Fruit fly (Drosophila melanogaster): ENCODE data around the gene Axn.
A peak's percentile ranks its signal among the peaks of the same experiment; 100 is the strongest.

Gene Axn

dm6 chr3R:30039494-30039893, 16.9 kb downstream of the Axn start, which contains the start of the genes janA, Sry-alpha and Sry-beta (continued):
- peak; percentile 78 for TF ChIP-seq CG3995 (GFP tag; optimal IDR thresholded peaks at IDR 0.05)
- peak; percentile 96 for TF ChIP-seq Sry-δ (GFP tag; optimal IDR thresholded peaks at IDR 0.05)
- peak; percentile 99 for TF ChIP-seq CG14860 (GFP tag; IDR thresholded peaks at IDR 0.05; ENCODE audit: partially characterized antibody)
- TF ChIP-seq CG17328 (GFP tag; IDR thresholded peaks at IDR 0.05) = no peak
- TF ChIP-seq btn (GFP tag; optimal IDR thresholded peaks at IDR 0.05) = no peak
- TF ChIP-seq Dref (GFP tag; IDR thresholded peaks at IDR 0.05) = peak; percentile 92
- TF ChIP-seq maf-S (GFP tag; optimal IDR thresholded peaks at IDR 0.05) = no peak
- peak; percentile 69 for TF ChIP-seq CG32767 (GFP tag; IDR thresholded peaks at IDR 0.05)
- TF ChIP-seq CG1832 (GFP tag; optimal IDR thresholded peaks at IDR 0.05) = no peak
- TF ChIP-seq inv (GFP tag; IDR thresholded peaks at IDR 0.05; ENCODE audit: partially characterized antibody) = peak; percentile 99
- TF ChIP-seq salm (tag; optimal IDR thresholded peaks at IDR 0.05) = no peak
- peak; percentile 37; the same call in 1 of the 2 replicates for TF ChIP-seq sob (GFP tag; IDR thresholded peaks at IDR 0.05)
- TF ChIP-seq Hmx (GFP tag; optimal IDR thresholded peaks at IDR 0.05) = no peak
- TF ChIP-seq trh (GFP tag; optimal IDR thresholded peaks at IDR 0.05) = no peak
- no peak for TF ChIP-seq luna (GFP tag; optimal IDR thresholded peaks at IDR 0.05)
- no peak for TF ChIP-seq CG6175 (GFP tag; IDR thresholded peaks at IDR 0.05)
- no peak for TF ChIP-seq CG6689 (GFP tag; IDR thresholded peaks at IDR 0.05)
- no peak for TF ChIP-seq D19A (tag; optimal IDR thresholded peaks at IDR 0.05)
- TF ChIP-seq CG17385 (GFP tag; optimal IDR thresholded peaks at IDR 0.05) = no peak
- peak; percentile 71 for TF ChIP-seq MESR4 (GFP tag; optimal IDR thresholded peaks at IDR 0.05)
- peak; percentile 100 for TF ChIP-seq vnd (GFP tag; IDR thresholded peaks at IDR 0.05; ENCODE audit: partially characterized antibody)
- no peak for TF ChIP-seq Trl (optimal IDR thresholded peaks at IDR 0.05)
- no peak for TF ChIP-seq Trl (GFP tag; optimal IDR thresholded peaks at IDR 0.05)
- no peak for TF ChIP-seq CG15269 (tag; optimal IDR thresholded peaks at IDR 0.05)
- TF ChIP-seq trem (tag; optimal IDR thresholded peaks at IDR 0.05) = peak; percentile 75
- peak; percentile 52 for TF ChIP-seq CG3847 (GFP tag; IDR thresholded peaks at IDR 0.05)
- no peak for TF ChIP-seq bsh (GFP tag; optimal IDR thresholded peaks at IDR 0.05)
- TF ChIP-seq E2f2 (GFP tag; IDR thresholded peaks at IDR 0.05) = peak; percentile 71
- TF ChIP-seq CG10431 (GFP tag; optimal IDR thresholded peaks at IDR 0.05) = no peak
- peak; percentile 49 for TF ChIP-seq phol (tag; optimal IDR thresholded peaks at IDR 0.05)
- TF ChIP-seq CrebB (tag; optimal IDR thresholded peaks at IDR 0.05) = no peak
- TF ChIP-seq kni (GFP tag; optimal IDR thresholded peaks at IDR 0.05) = no peak
- TF ChIP-seq CG14965 (GFP tag; optimal IDR thresholded peaks at IDR 0.05; ENCODE audit: borderline replicate concordance) = no peak
- no peak for TF ChIP-seq Abd-B (GFP tag; optimal IDR thresholded peaks at IDR 0.05)
- TF ChIP-seq sim (GFP tag; IDR thresholded peaks at IDR 0.05) = no peak
- peak; percentile 77 for TF ChIP-seq pzg (GFP tag; optimal IDR thresholded peaks at IDR 0.05)
- no peak for TF ChIP-seq ERR (GFP tag; optimal IDR thresholded peaks at IDR 0.05)
- TF ChIP-seq Myb (GFP tag; optimal IDR thresholded peaks at IDR 0.05) = peak; percentile 29
- peak; percentile 62 for TF ChIP-seq CG10267 (tag; optimal IDR thresholded peaks at IDR 0.05)
- TF ChIP-seq CG10209 (GFP tag; optimal IDR thresholded peaks at IDR 0.05) = no peak
- no peak for TF ChIP-seq CG16863 (GFP tag; optimal IDR thresholded peaks at IDR 0.05)
- TF ChIP-seq Xrp1 (GFP tag; IDR thresholded peaks at IDR 0.05) = no peak
- TF ChIP-seq CG32532 (GFP tag; IDR thresholded peaks at IDR 0.05) = no peak; the same call in 1 of the 2 replicates
- peak; percentile 49; the same call in 1 of the 3 replicates for TF ChIP-seq Dbx (GFP tag; IDR thresholded peaks at IDR 0.05)
- TF ChIP-seq Spps (tag; optimal IDR thresholded peaks at IDR 0.05) = no peak
- TF ChIP-seq gsb (GFP tag; IDR thresholded peaks at IDR 0.05) = no peak
- TF ChIP-seq ewg (GFP tag; optimal IDR thresholded peaks at IDR 0.05) = no peak
- TF ChIP-seq lilli (GFP tag; optimal IDR thresholded peaks at IDR 0.05) = peak; percentile 56
- TF ChIP-seq CG1233 (GFP tag; optimal IDR thresholded peaks at IDR 0.05) = no peak
- TF ChIP-seq pnt (GFP tag; optimal IDR thresholded peaks at IDR 0.05) = no peak
- no peak for TF ChIP-seq ci (GFP tag; IDR thresholded peaks at IDR 0.05)
- TF ChIP-seq YL-1 (GFP tag; optimal IDR thresholded peaks at IDR 0.05) = peak; percentile 86

All from whole organism, embryonic.